Worm (Caenorhabditis elegans) whole organism, late embryonic: ENCODE data around the gene far-5.

Source experiments
- F13H6.1 ChIP-seq: sonication (generic microtip); optimal IDR thresholded peaks from 2 replicates; lab custom pipeline; 2016; ENCODE audit warnings: missing genetic modification characterization, missing compliant biosample characterization
- ama-1 ChIP-seq: fragments of 150-350 bp; optimal IDR thresholded peaks from 2 replicates; lab custom pipeline; 2014
- ceh-18 ChIP-seq: sonication (generic microtip); optimal IDR thresholded peaks from 2 replicates; lab custom pipeline; 2016; ENCODE audit warnings: missing genetic modification characterization, missing compliant biosample characterization
- ceh-34 ChIP-seq: sonication (generic microtip); optimal IDR thresholded peaks from 2 replicates; lab custom pipeline; 2016; ENCODE audit warnings: mild to moderate bottlenecking, missing genetic modification characterization, missing compliant biosample characterization
- dmd-4 ChIP-seq: sonication (generic microtip); optimal IDR thresholded peaks from 2 replicates; lab custom pipeline; 2016; ENCODE audit warnings: borderline replicate concordance, missing genetic modification characterization, missing compliant biosample characterization
- hlh-13 ChIP-seq: fragments of 200-800 bp; sonication (Bioruptor generic); optimal IDR thresholded peaks from 2 replicates; lab custom pipeline; 2018; ENCODE audit warnings: mild to moderate bottlenecking, missing genetic modification characterization, missing compliant biosample characterization
- hlh-8 ChIP-seq: sonication (generic microtip); optimal IDR thresholded peaks from 2 replicates; lab custom pipeline; 2016; ENCODE audit warnings: missing genotype, missing genetic modification characterization, missing compliant biosample characterization
- nfya-1 ChIP-seq: sonication (generic microtip); optimal IDR thresholded peaks from 2 replicates; lab custom pipeline; 2017; ENCODE audit warnings: missing genetic modification characterization, mild to moderate bottlenecking, missing compliant biosample characterization, antibody characterized with exemption, moderate library complexity
- nhr-11 ChIP-seq: fragments of 150-350 bp; optimal IDR thresholded peaks from 2 replicates; lab custom pipeline; 2014; ENCODE audit warnings: missing biosample characterization, missing genetic modification characterization
- pag-3 ChIP-seq: sonication (generic microtip); optimal IDR thresholded peaks from 2 replicates; lab custom pipeline; 2016; ENCODE audit warnings: missing compliant biosample characterization, missing genetic modification characterization, borderline replicate concordance
- pqm-1 ChIP-seq: sonication (generic microtip); optimal IDR thresholded peaks from 2 replicates; lab custom pipeline; 2016; ENCODE audit warnings: missing genetic modification characterization, missing compliant biosample characterization
- rnt-1 ChIP-seq: sonication (generic microtip); optimal IDR thresholded peaks from 2 replicates; lab custom pipeline; 2016; ENCODE audit warnings: missing genetic modification characterization, missing compliant biosample characterization
- tbx-2 ChIP-seq: sonication (generic microtip); optimal IDR thresholded peaks from 2 replicates; lab custom pipeline; 2016; ENCODE audit warnings: missing genetic modification characterization, missing compliant biosample characterization
- unc-86 ChIP-seq: sonication (generic microtip); optimal IDR thresholded peaks from 2 replicates; lab custom pipeline; 2016; ENCODE audit warnings: missing genetic modification characterization, missing compliant biosample characterization

- TF ChIP-seq nfya-1 (no peak), dmd-4 (tag; lab: Kevin White, UChicago) (no peak), nhr-11 (tag; lab: Kevin White, UChicago) (no peak), ama-1 (lab: Kevin White, UChicago) (no peak), rnt-1 (no peak), pqm-1 (no peak), pag-3 (no peak), hlh-8 (tag; lab: Kevin White, UChicago) (no peak), unc-86 (tag; lab: Kevin White, UChicago) (no peak), tbx-2 (tag; lab: Kevin White, UChicago) (no peak), F13H6.1 (tag; lab: Kevin White, UChicago) (no peak), ceh-34 (tag; lab: Kevin White, UChicago) (no peak), ceh-18 (tag; lab: Kevin White, UChicago) (no peak), hlh-13 (no peak)
These were observed 43.1 kb upstream of the far-5 start, which contains the start of gene pqn-68 for ce11 chrV:12952287-12952686.
